Worm (Caenorhabditis elegans): ENCODE results near the gene B0001.5.
"Not testable (repeated sequence)": the region's sequence is repeated elsewhere in the genome, so short reads cannot be mapped to it uniquely, and the experiment has no call there.

B0001.5 gene

ce11 chrIV:12143231-12143630 is at the start of gene B0001.5:
Gene B0001.5, minus strand, starts transcription at chrIV:12143331.
- TF ChIP-seq nhr-129 (tag; optimal IDR thresholded peaks at IDR 0.05) (no peak), gmeb-1 (tag; optimal IDR thresholded peaks at IDR 0.05) (no peak), alr-1 (tag; optimal IDR thresholded peaks at IDR 0.05) (no peak), ztf-1 (GFP tag; conservative IDR thresholded peaks at IDR 0.05) (no peak), egl-27 (tag; optimal IDR thresholded peaks at IDR 0.05) (no peak), lin-39 (tag; optimal IDR thresholded peaks at IDR 0.05) (no peak), lsy-2 (tag; optimal IDR thresholded peaks at IDR 0.05) (no peak), C34F6.9 (tag; optimal IDR thresholded peaks at IDR 0.05) (no peak), fos-1 (tag; optimal IDR thresholded peaks at IDR 0.05) (no peak), nhr-12 (tag; optimal IDR thresholded peaks at IDR 0.05) (no peak), mbf-1 (tag; optimal IDR thresholded peaks at IDR 0.05) (no peak), dmd-4 (tag; optimal IDR thresholded peaks at IDR 0.05) (no peak), nhr-6 (tag; optimal IDR thresholded peaks at IDR 0.05) (no peak), snpc-4 (tag; optimal IDR thresholded peaks at IDR 0.05) (no peak), nhr-25 (tag; optimal IDR thresholded peaks at IDR 0.05) (no peak), aly-2 (tag; optimal IDR thresholded peaks at IDR 0.05) (no peak), ceh-16 (tag; optimal IDR thresholded peaks at IDR 0.05) (no peak), F13H6.1 (tag; optimal IDR thresholded peaks at IDR 0.05) (no peak), ztf-11 (tag; optimal IDR thresholded peaks at IDR 0.05) (no peak)

ce11 chrIV:12192104-12192763 is 49.1 kb upstream of the B0001.5 start:
- TF ChIP-seq nhr-129 (tag; optimal IDR thresholded peaks at IDR 0.05) (peak; percentile 56), unc-55 (GFP tag; optimal IDR thresholded peaks at IDR 0.05) (no peak), mab-5 (tag; optimal IDR thresholded peaks at IDR 0.05) (peak; percentile 21)

- not testable (repeated sequence) for TF ChIP-seq mbf-1, mab-5, nhr-129 (tag; optimal IDR thresholded peaks at IDR 0.05)
Measured at ce11 chrIV:12178235-12178634, 35.1 kb upstream of the B0001.5 start, which contains the start of gene nlr-1. Gene nlr-1, minus strand, starts transcription at chrIV:12178335.

ce11 chrIV:12167944-12168343 is 24.8 kb upstream of the B0001.5 start, which contains the start of gene F20B10.3:
Gene F20B10.3, plus strand, starts transcription at chrIV:12168244.
- TF ChIP-seq nhr-21 (tag; optimal IDR thresholded peaks at IDR 0.05) (no peak), F13H6.1 (tag; optimal IDR thresholded peaks at IDR 0.05) (no peak), lin-13 (GFP tag; optimal IDR thresholded peaks at IDR 0.05) (no peak), ztf-4 (tag; optimal IDR thresholded peaks at IDR 0.05) (no peak), mdl-1 (tag; optimal IDR thresholded peaks at IDR 0.05) (no peak), unc-39 (tag; optimal IDR thresholded peaks at IDR 0.05) (no peak), egl-27 (tag; optimal IDR thresholded peaks at IDR 0.05) (no peak), R02D3.7 (tag; optimal IDR thresholded peaks at IDR 0.05) (no peak), mbf-1 (tag; optimal IDR thresholded peaks at IDR 0.05) (no peak), nhr-129 (tag; optimal IDR thresholded peaks at IDR 0.05) (no peak)

ce11 chrIV:12165432-12166078 is 22.4 kb upstream of the B0001.5 start:
- TF ChIP-seq nhr-23 (tag; optimal IDR thresholded peaks at IDR 0.05) (no peak), nhr-129 (tag; optimal IDR thresholded peaks at IDR 0.05) (peak; percentile 50)

- no peak for TF ChIP-seq ama-1 (optimal IDR thresholded peaks at IDR 0.05)
- TF ChIP-seq ceh-82 (tag; optimal IDR thresholded peaks at IDR 0.05): no peak
- no peak for TF ChIP-seq aly-2 (tag; optimal IDR thresholded peaks at IDR 0.05)
- no peak for TF ChIP-seq skn-1 (tag; optimal IDR thresholded peaks at IDR 0.05)
- no peak for TF ChIP-seq lin-39 (tag; optimal IDR thresholded peaks at IDR 0.05)
- TF ChIP-seq nhr-77 (tag; optimal IDR thresholded peaks at IDR 0.05): no peak
- no peak for TF ChIP-seq nhr-6 (tag; optimal IDR thresholded peaks at IDR 0.05)
- TF ChIP-seq lin-13 (GFP tag; optimal IDR thresholded peaks at IDR 0.05): no peak
- TF ChIP-seq ZK546.5 (tag; optimal IDR thresholded peaks at IDR 0.05): no peak
- TF ChIP-seq egl-27 (tag; optimal IDR thresholded peaks at IDR 0.05): no peak
- TF ChIP-seq nhr-23 (tag; optimal IDR thresholded peaks at IDR 0.05): no peak
- no peak for TF ChIP-seq blmp-1 (tag; optimal IDR thresholded peaks at IDR 0.05; ENCODE audit: insufficient read depth)
- no peak for TF ChIP-seq nhr-12 (tag; optimal IDR thresholded peaks at IDR 0.05)
- no peak for TF ChIP-seq C34F6.9 (tag; optimal IDR thresholded peaks at IDR 0.05)
- TF ChIP-seq mdl-1 (tag; optimal IDR thresholded peaks at IDR 0.05): no peak
- no peak for TF ChIP-seq nhr-129 (tag; optimal IDR thresholded peaks at IDR 0.05)
- no peak for TF ChIP-seq fos-1 (tag; optimal IDR thresholded peaks at IDR 0.05)
- TF ChIP-seq elt-1 (tag; optimal IDR thresholded peaks at IDR 0.05): no peak
Measured at ce11 chrIV:12162732-12163131, 19.6 kb upstream of the B0001.5 start.

Measured in whole organism, L2 larva.